Worm (Caenorhabditis elegans): Measurements from ENCODE around the gene K08B12.3.

ce11 chrV:6239855-6240254, 4.9 kb downstream of the K08B12.3 start:
- TF ChIP-seq tbx-2 (tag; optimal IDR thresholded peaks at IDR 0.05) (no peak), dve-1 (tag; optimal IDR thresholded peaks at IDR 0.05) (no peak), K02D7.2 (tag; optimal IDR thresholded peaks at IDR 0.05) (no peak), ceh-9 (tag; optimal IDR thresholded peaks at IDR 0.05) (no peak), pag-3 (tag; optimal IDR thresholded peaks at IDR 0.05; ENCODE audit: borderline replicate concordance) (no peak), hlh-30 (tag; optimal IDR thresholded peaks at IDR 0.05; ENCODE audit: insufficient read depth) (no peak), unc-55 (GFP tag; optimal IDR thresholded peaks at IDR 0.05) (no peak), nhr-11 (tag; optimal IDR thresholded peaks at IDR 0.05) (no peak)

All from whole organism, late embryonic.